Fruit fly (Drosophila melanogaster): Measurements from ENCODE around the gene CG32755.

DNA sequence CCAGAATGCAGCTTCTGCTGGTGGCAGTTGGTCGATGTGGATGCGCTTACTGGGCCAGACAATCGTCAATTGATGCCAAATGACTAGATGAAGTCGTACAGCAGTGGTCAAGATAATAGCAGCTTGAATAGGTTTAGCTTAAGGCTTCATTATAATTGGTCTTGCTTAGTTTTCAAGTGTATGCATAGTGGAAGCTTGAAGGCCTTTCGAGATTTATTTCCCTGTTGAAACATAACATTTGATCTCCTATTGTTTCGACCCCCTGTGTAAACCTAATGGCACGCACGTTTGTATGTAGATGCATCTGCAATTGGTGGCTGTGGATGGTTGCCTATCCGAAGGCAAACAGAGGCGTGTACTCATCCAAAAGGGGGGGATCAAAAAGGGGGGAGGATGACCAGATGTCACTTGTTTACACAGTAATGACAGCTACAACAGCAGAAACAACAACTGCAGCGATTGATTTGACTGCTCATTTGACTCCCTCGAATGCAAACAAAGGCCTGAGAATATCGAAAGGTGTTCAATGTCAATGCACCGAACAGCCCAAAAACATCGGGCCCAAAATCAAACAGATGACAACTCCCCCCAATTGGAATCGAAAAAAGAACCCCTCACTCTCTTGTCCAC lies 18.2 kb downstream of the CG32755 start:
- TF ChIP-seq NfI (GFP tag; optimal IDR thresholded peaks at IDR 0.05) (no peak), HmgZ (tag; optimal IDR thresholded peaks at IDR 0.05) (no peak), CG2116 (GFP tag; optimal IDR thresholded peaks at IDR 0.05) (no peak), zf30C (GFP tag; optimal IDR thresholded peaks at IDR 0.05) (no peak), Poxn (GFP tag; IDR thresholded peaks at IDR 0.05) (no peak), hb (GFP tag; IDR thresholded peaks at IDR 0.05; ENCODE audit: partially characterized antibody) (no peak), sima (GFP tag; optimal IDR thresholded peaks at IDR 0.05) (no peak), Dref (GFP tag; IDR thresholded peaks at IDR 0.05) (no peak), sisA (GFP tag; IDR thresholded peaks at IDR 0.05) (peak; percentile 40; the same call in 1 of the 2 replicates), CG43689 (GFP tag; IDR thresholded peaks at IDR 0.05) (no peak), Deaf1 (tag; optimal IDR thresholded peaks at IDR 0.05) (no peak)

Data from whole organism, embryonic.